Worm (Caenorhabditis elegans) whole organism, L4 larva: ENCODE measurements around the gene F15B9.11.

Experiments
- F37D6.2 ChIP-seq: sonication (generic microtip); optimal IDR thresholded peaks from 2 replicates; lab custom pipeline; 2016; ENCODE audit warnings: mild to moderate bottlenecking, missing genetic modification characterization, missing compliant biosample characterization
- T26A8.4 ChIP-seq: fragments of 200-800 bp; sonication (Bioruptor generic); IDR thresholded peaks from 2 replicates; pipeline ENCODE4 v1.3.6; 2022; ENCODE audit warnings: missing genetic modification characterization, missing compliant biosample characterization
- Y5F2A.4 ChIP-seq: fragments of 200-800 bp; sonication (Bioruptor generic); optimal IDR thresholded peaks from 2 replicates; lab custom pipeline; 2018; ENCODE audit warnings: mild to moderate bottlenecking, missing genetic modification characterization, missing compliant biosample characterization
- hif-1 ChIP-seq, 2 experiments: sonication (generic microtip); optimal IDR thresholded peaks; 2 replicates each; lab custom pipeline; 2016 to 2017; ENCODE audit warnings: missing compliant biosample characterization in 2 of 2, missing genetic modification characterization in 2 of 2, missing genetic modification reagents in 2 of 2, missing genotype in 2 of 2, mild to moderate bottlenecking in 1 of 2
- mxl-3 ChIP-seq: fragments of 200-800 bp; sonication (Bioruptor generic); optimal IDR thresholded peaks from 2 replicates; lab custom pipeline; 2018; ENCODE audit warnings: mild to moderate bottlenecking, missing genetic modification characterization, missing compliant biosample characterization
- nhr-11 ChIP-seq: fragments of 150-350 bp; optimal IDR thresholded peaks from 2 replicates; lab custom pipeline; 2014; ENCODE audit warnings: missing biosample characterization, missing genetic modification characterization
- nhr-237 ChIP-seq: sonication (generic microtip); optimal IDR thresholded peaks from 2 replicates; lab custom pipeline; 2017; ENCODE audit warnings: missing biosample characterization, missing genetic modification characterization
- nhr-28 ChIP-seq: fragments of 150-350 bp; optimal IDR thresholded peaks from 2 replicates; lab custom pipeline; 2014; ENCODE audit warnings: missing biosample characterization, missing genetic modification characterization
- nhr-48 ChIP-seq: sonication (generic microtip); optimal IDR thresholded peaks from 2 replicates; lab custom pipeline; 2016; ENCODE audit warnings: mild to moderate bottlenecking, missing genetic modification characterization, missing compliant biosample characterization
- nhr-76 ChIP-seq: fragments of 150-350 bp; optimal IDR thresholded peaks from 2 replicates; lab custom pipeline; 2014; ENCODE audit warnings: missing biosample characterization, missing genetic modification characterization
- zag-1 ChIP-seq: fragments of 150-350 bp; optimal IDR thresholded peaks from 2 replicates; lab custom pipeline; 2014; ENCODE audit warnings: missing biosample characterization, missing genetic modification characterization
- zfp-3 ChIP-seq: fragments of 200-800 bp; sonication (Bioruptor generic); conservative IDR thresholded peaks from 2 replicates; pipeline ENCODE4 v1.3.6; 2022; ENCODE audit warnings: missing genetic modification reagents, missing genetic modification characterization, missing compliant biosample characterization

- TF ChIP-seq nhr-48 (tag; lab: Kevin White, UChicago) (no peak), Y5F2A.4 (no peak), nhr-11 (tag; lab: Kevin White, UChicago) (no peak), F37D6.2 (tag; lab: Kevin White, UChicago) (no peak), nhr-28 (tag; lab: Kevin White, UChicago) (no peak), nhr-76 (tag; lab: Kevin White, UChicago) (no peak), zfp-3 (GFP tag; lab: Robert Waterston, UW) (no peak), T26A8.4 (GFP tag; lab: Robert Waterston, UW) (no peak), mxl-3 (GFP tag; lab: Kevin White, UChicago) (no peak), zag-1 (tag; lab: Kevin White, UChicago) (no peak), nhr-237 (tag; lab: Kevin White, UChicago) (no peak), hif-1 (tag; optimal IDR thresholded peaks at IDR 0.05; lab: Kevin White, UChicago) (no peak)
Observed at ce11 chrV:12964076-12964475, 28.6 kb downstream of the F15B9.11 start, which contains the start of gene srd-35.
